Worm (Caenorhabditis elegans) whole organism, L4 larva: ENCODE data around the gene sqst-4.

ENCODE experiments used
- R02D3.7 ChIP-seq: fragments of 150-350 bp; sonication (generic microtip); optimal IDR thresholded peaks from 3 replicates; lab custom pipeline; 2014; ENCODE audit warnings: missing biosample characterization, missing genetic modification characterization
- Y48G9A.11 ChIP-seq: fragments of 200-800 bp; sonication (Bioruptor generic); IDR thresholded peaks from 2 replicates; pipeline ENCODE4 v1.3.6; 2022; ENCODE audit warnings: missing genetic modification reagents, missing genetic modification characterization, missing compliant biosample characterization
- ama-1 ChIP-seq: fragments of 150-350 bp; optimal IDR thresholded peaks from 2 replicates; lab custom pipeline; 2014; ENCODE audit warnings: inconsistent platforms, mixed read lengths
- attf-4 ChIP-seq: sonication (generic microtip); optimal IDR thresholded peaks from 3 replicates; lab custom pipeline; 2017; ENCODE audit warnings: missing biosample characterization, missing genetic modification characterization
- ces-1 ChIP-seq: fragments of 150-350 bp; sonication (generic microtip); optimal IDR thresholded peaks from 4 replicates; lab custom pipeline; 2014; ENCODE audit warnings: missing biosample characterization, missing genetic modification reagents, missing genetic modification characterization
- cey-2 ChIP-seq: sonication (generic microtip); optimal IDR thresholded peaks from 3 replicates; lab custom pipeline; 2017; ENCODE audit warnings: missing genetic modification characterization, mild to moderate bottlenecking, missing compliant biosample characterization, antibody characterized with exemption, borderline replicate concordance; ENCODE audit not compliant: insufficient read depth
- dmd-6 ChIP-seq: fragments of 200-800 bp; sonication (Bioruptor generic); IDR thresholded peaks from 2 replicates; pipeline ENCODE4 v1.3.6; 2022; ENCODE audit warnings: missing genetic modification reagents, missing genetic modification characterization, missing compliant biosample characterization
- dpl-1 ChIP-seq: fragments of 150-350 bp; optimal IDR thresholded peaks from 2 replicates; lab custom pipeline; 2014; ENCODE audit warnings: missing biosample characterization, missing genetic modification reagents, missing genetic modification characterization
- egl-27 ChIP-seq: sonication (generic microtip); optimal IDR thresholded peaks from 3 replicates; lab custom pipeline; 2017; ENCODE audit warnings: missing biosample characterization, missing genetic modification reagents, missing genetic modification characterization
- fos-1 ChIP-seq: fragments of 150-350 bp; optimal IDR thresholded peaks from 2 replicates; lab custom pipeline; 2014; ENCODE audit warnings: missing biosample characterization, missing genetic modification characterization
- lim-7 ChIP-seq: fragments of 200-800 bp; sonication (Bioruptor generic); IDR thresholded peaks from 2 replicates; pipeline ENCODE4 v1.3.6; 2022; ENCODE audit warnings: missing genetic modification characterization, missing compliant biosample characterization
- lin-13 ChIP-seq: fragments of 150-350 bp; optimal IDR thresholded peaks from 2 replicates; lab custom pipeline; 2014; ENCODE audit warnings: missing biosample characterization, missing genetic modification reagents, missing genetic modification characterization
- madf-9 ChIP-seq: fragments of 200-800 bp; sonication (Bioruptor generic); conservative IDR thresholded peaks from 2 replicates; pipeline ENCODE4 v1.3.6; 2022; ENCODE audit warnings: missing genetic modification reagents, missing genetic modification characterization, missing compliant biosample characterization
- mes-2 ChIP-seq: sonication (generic microtip); optimal IDR thresholded peaks from 2 replicates; lab custom pipeline; 2016; ENCODE audit warnings: missing genotype, mild to moderate bottlenecking, missing genetic modification characterization, missing compliant biosample characterization; ENCODE audit not compliant: poor library complexity, severe bottlenecking
- mxl-2 ChIP-seq: fragments of 200-800 bp; sonication (Bioruptor generic); conservative IDR thresholded peaks from 2 replicates; pipeline ENCODE4 v1.3.6; 2022; ENCODE audit warnings: missing genetic modification reagents, missing genetic modification characterization, missing compliant biosample characterization
- nhr-10 ChIP-seq: fragments of 150-350 bp; optimal IDR thresholded peaks from 2 replicates; lab custom pipeline; 2014; ENCODE audit warnings: missing biosample characterization, missing genetic modification characterization
- nhr-111 ChIP-seq: fragments of 200-800 bp; sonication (Bioruptor generic); optimal IDR thresholded peaks from 2 replicates; lab custom pipeline; 2018; ENCODE audit warnings: mild to moderate bottlenecking, missing genetic modification characterization, missing compliant biosample characterization
- nhr-237 ChIP-seq: sonication (generic microtip); optimal IDR thresholded peaks from 2 replicates; lab custom pipeline; 2017; ENCODE audit warnings: missing biosample characterization, missing genetic modification characterization
- nhr-28 ChIP-seq: fragments of 150-350 bp; optimal IDR thresholded peaks from 2 replicates; lab custom pipeline; 2014; ENCODE audit warnings: missing biosample characterization, missing genetic modification characterization
- nhr-6 ChIP-seq: fragments of 150-350 bp; optimal IDR thresholded peaks from 2 replicates; lab custom pipeline; 2014; ENCODE audit warnings: missing biosample characterization, missing genetic modification characterization
- nhr-77 ChIP-seq: fragments of 150-350 bp; optimal IDR thresholded peaks from 2 replicates; lab custom pipeline; 2014; ENCODE audit warnings: missing biosample characterization, missing genetic modification characterization
- pqm-1 ChIP-seq: sonication (generic microtip); optimal IDR thresholded peaks from 2 replicates; lab custom pipeline; 2017; ENCODE audit warnings: missing biosample characterization, missing genetic modification characterization
- saeg-2 ChIP-seq: fragments of 200-800 bp; sonication (Bioruptor generic); IDR thresholded peaks from 2 replicates; pipeline ENCODE4 v1.3.6; 2022; ENCODE audit warnings: missing genetic modification reagents, missing genetic modification characterization, missing compliant biosample characterization
- set-16 ChIP-seq: fragments of 200-800 bp; sonication (Bioruptor generic); IDR thresholded peaks from 2 replicates; pipeline ENCODE4 v1.3.6; 2022; ENCODE audit warnings: missing genetic modification reagents, missing genetic modification characterization, missing compliant biosample characterization
- skn-1 ChIP-seq: fragments of 150-350 bp; optimal IDR thresholded peaks from 2 replicates; lab custom pipeline; 2014; ENCODE audit warnings: missing biosample characterization, missing genetic modification characterization
- snpc-1.2 ChIP-seq: fragments of 200-800 bp; sonication (Bioruptor generic); IDR thresholded peaks from 2 replicates; pipeline ENCODE4 v1.3.6; 2022; ENCODE audit warnings: missing genetic modification reagents, missing genetic modification characterization, missing compliant biosample characterization
- unc-62 ChIP-seq, 3 experiments: fragments of 150-350 bp in 1 of 3; sonication (generic microtip); optimal IDR thresholded peaks in 2 of 3; peaks in 1 of 3; 1 replicate in 1 of 3; 2 replicates in 2 of 3; lab custom pipeline; 2014 to 2017; ENCODE audit warnings: missing biosample characterization in 3 of 3, missing genetic modification characterization in 3 of 3, missing genetic modification reagents in 3 of 3, missing genotype in 1 of 3
- vab-7 ChIP-seq: fragments of 200-800 bp; sonication (Bioruptor generic); IDR thresholded peaks from 2 replicates; pipeline ENCODE4 v1.3.6; 2022; ENCODE audit warnings: missing genetic modification reagents, missing genetic modification characterization, missing compliant biosample characterization
- zfp-2 ChIP-seq: sonication (generic microtip); optimal IDR thresholded peaks from 2 replicates; lab custom pipeline; 2016; ENCODE audit warnings: mild to moderate bottlenecking, missing genetic modification characterization, missing compliant biosample characterization
- ztf-11 ChIP-seq: fragments of 150-350 bp; optimal IDR thresholded peaks from 2 replicates; lab custom pipeline; 2014; ENCODE audit warnings: missing biosample characterization, missing genetic modification characterization

Gene sqst-4

DNA sequence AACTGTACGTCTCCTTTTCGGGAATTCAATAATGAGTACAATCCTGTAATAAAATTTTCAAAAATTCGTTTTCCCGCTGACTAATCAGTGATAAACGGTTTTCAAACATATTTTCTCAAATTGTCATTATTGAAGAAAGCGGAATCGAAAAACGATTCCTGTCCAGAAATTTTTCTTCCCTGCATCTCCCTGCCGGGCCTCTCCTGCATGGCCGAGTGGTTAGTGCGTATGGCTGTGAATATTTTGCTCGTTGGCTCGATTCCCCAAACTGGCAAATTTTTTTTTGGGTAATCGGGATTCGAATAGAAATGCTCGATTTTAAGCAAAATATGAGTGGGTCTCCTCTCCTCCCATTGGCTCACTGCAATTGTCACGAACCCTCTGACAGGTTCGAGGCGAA is 13.6 kb upstream of the sqst-4 start:
- TF ChIP-seq lim-7 = peak; percentile 59; the same call in 1 of the 2 replicates
- TF ChIP-seq dmd-6 (GFP tag; lab: Robert Waterston, UW) = 0 out of 2 replicates have a peak, but pooled peaks have one; percentile 20
- peak; percentile 41; the same call in 1 of the 2 replicates for TF ChIP-seq vab-7 (GFP tag; lab: Robert Waterston, UW)

DNA sequence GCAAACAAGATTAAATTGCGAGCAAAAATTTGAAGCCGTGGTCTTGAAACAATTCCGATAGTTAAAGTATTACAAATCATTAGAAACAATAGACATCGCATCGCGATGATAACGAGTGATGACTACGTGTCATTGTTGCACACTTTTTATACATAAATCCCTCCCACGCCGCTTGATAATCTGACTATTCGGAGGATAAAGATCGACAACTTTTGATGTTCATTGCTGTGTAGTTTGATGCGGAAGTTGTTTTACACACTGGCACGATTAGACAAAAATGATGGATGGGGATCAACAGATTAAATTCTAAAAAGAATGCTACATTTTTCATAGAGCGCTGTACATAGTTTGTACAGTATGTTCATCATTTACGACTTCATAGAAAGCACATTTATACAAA is 9.0 kb upstream of the sqst-4 start, which contains the start of gene T08G3.11:
T08G3.11 (minus strand) TSS at position 101 of the 400 bp plus-strand sequence.
- peak in 1 of 2 experiments; percentile 67 for TF ChIP-seq unc-62 (GFP tag; optimal IDR thresholded peaks at IDR 0.05 in 1 of 2; lab: Kevin White, UChicago)
- TF ChIP-seq unc-62 (tag; optimal IDR thresholded peaks at IDR 0.05; lab: Kevin White, UChicago) = no peak
- no peak for TF ChIP-seq ztf-11 (tag; lab: Kevin White, UChicago)

DNA sequence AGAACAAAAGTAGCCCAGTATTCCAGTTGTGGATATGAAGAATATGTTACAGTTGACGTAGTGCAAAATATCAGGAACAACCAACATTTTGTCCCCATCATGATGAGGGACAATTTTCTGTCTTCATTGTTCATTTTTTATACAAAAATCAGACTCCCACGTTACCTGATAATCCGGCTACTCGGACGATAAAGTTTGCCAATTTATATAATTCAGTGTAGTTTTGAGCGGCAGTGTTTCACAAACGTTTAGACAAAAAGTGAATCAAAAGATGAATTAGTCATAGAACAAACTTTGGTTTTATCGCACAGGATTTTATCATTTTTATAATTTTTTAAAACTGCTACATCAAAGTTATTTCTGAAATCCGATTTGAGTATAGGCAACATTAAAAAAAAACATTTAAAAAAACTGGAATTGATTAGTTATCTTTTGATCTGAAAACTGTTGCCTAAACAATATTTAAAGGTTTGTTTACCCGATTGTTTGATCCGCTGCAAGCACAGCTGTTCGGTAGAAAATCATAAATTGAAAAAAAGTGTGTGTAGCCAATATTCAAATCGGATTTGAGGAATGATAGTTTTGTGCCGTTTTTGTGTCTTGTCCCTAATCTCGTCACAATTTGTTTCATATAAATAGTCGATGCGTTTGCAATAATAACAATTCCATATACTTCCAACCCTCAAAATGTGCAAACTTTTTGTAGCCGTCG is 7.2 kb upstream of the sqst-4 start, which contains the start of the genes F57E7.4 and spig-6:
F57E7.4 (minus strand) TSS at position 101 of the 712 bp plus-strand sequence.
spig-6 (plus strand) TSS at position 662 of the 712 bp plus-strand sequence.
- no peak for TF ChIP-seq attf-4
- peak in 1 of 2 experiments; percentile 68 for TF ChIP-seq unc-62 (GFP tag; optimal IDR thresholded peaks at IDR 0.05 in 1 of 2; lab: Kevin White, UChicago)
- TF ChIP-seq unc-62 (tag; optimal IDR thresholded peaks at IDR 0.05; lab: Kevin White, UChicago) = no peak
- TF ChIP-seq, all 104 proteins: peak for 1

DNA sequence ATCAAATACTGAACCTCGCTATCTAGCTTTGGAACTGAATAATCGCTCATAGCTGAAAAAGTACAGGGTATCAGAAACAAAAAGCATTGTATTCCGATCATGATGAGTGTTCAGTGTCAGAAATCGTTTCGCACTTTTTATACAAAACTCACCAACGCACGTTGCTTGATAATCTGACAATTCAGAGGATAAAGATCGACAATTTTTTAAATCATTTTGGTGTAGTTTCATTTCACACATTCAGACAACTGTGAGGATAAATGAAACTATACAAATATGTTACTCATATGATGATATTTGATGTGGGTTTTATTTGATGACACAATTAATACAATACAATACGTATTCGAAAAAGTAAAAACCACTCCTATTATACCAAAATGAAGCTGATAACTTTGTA is 5.2 kb upstream of the sqst-4 start, which contains the start of gene F57E7.2:
F57E7.2 (minus strand) TSS at position 101 of the 400 bp plus-strand sequence.
- TF ChIP-seq nhr-237 (tag; lab: Kevin White, UChicago) (no peak), saeg-2 (GFP tag; lab: Robert Waterston, UW) (no peak), mes-2 (tag; lab: Kevin White, UChicago) (no peak), nhr-111 (GFP tag; lab: Kevin White, UChicago) (no peak), fos-1 (tag; lab: Kevin White, UChicago) (no peak), egl-27 (tag; lab: Kevin White, UChicago) (no peak), zfp-2 (tag; lab: Kevin White, UChicago) (no peak), madf-9 (no peak), snpc-1.2 (GFP tag; lab: Robert Waterston, UW) (no peak), Y48G9A.11 (no peak), mxl-2 (GFP tag; lab: Robert Waterston, UW) (no peak), nhr-77 (tag; lab: Kevin White, UChicago) (no peak), set-16 (GFP tag; lab: Robert Waterston, UW) (no peak), ces-1 (GFP tag; lab: Kevin White, UChicago) (no peak), pqm-1 (no peak), dpl-1 (GFP tag; lab: Kevin White, UChicago) (no peak), lin-13 (no peak)
- TF ChIP-seq, all 104 proteins: peak for 0

DNA sequence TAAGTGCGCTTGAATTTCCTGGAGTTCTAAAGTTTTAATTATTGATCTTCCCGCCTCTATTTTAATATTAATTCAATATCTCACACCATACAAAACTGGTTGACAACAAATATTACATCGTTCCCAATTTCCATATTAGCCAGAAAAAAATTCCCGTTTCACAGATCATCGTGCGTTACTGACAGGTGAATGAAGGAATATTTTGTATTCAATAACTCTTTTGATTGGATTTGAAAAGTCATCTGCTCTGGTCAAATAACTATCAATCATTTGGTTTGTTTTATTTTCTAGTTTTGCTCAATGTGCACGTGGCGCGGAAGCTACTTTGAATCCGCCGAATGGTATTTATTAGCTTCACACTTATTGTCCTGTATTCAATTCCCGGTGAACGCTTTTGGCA is 4.6 kb upstream of the sqst-4 start, which contains the start of gene srh-139:
srh-139 (plus strand) TSS at position 301 of the 400 bp plus-strand sequence.
- TF ChIP-seq unc-62 (GFP tag; optimal IDR thresholded peaks at IDR 0.05 in 1 of 2; lab: Kevin White, UChicago) (peak in 1 of 2 experiments; percentile 11), unc-62 (tag; optimal IDR thresholded peaks at IDR 0.05; lab: Kevin White, UChicago) (no peak), nhr-10 (tag; lab: Kevin White, UChicago) (no peak)

DNA sequence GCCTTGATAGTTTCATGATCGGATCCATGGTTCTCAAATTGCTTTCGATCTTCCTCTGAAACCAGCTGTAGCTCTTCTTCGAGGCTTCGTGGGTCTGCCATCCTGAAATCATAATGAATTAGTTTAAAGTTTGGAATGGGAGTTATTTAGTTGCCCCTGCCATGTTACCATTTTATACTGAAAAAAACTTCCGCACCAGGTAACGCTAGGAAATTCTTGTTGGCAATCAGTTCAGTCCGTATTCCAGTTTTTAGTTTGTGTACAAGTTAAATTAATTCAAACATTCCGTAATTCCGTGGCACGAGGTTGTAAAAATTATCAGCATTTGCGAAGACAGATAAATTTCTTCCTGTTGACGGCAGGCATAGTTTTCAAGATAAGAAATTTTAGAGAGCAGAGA is 798 bp upstream of the sqst-4 start, which contains the start of gene Y32B12A.5:
Y32B12A.5 (minus strand) TSS at position 101 of the 400 bp plus-strand sequence.
- no peak for TF ChIP-seq cey-2 (tag; lab: Kevin White, UChicago)
- TF ChIP-seq nhr-77 (tag; lab: Kevin White, UChicago) = no peak
- no peak for TF ChIP-seq ama-1 (lab: Kevin White, UChicago)
- no peak for TF ChIP-seq nhr-28 (tag; lab: Kevin White, UChicago)
- no peak for TF ChIP-seq nhr-6
- TF ChIP-seq R02D3.7 (tag; lab: Kevin White, UChicago) = no peak
- TF ChIP-seq dmd-6 (GFP tag; lab: Robert Waterston, UW) = peak; percentile 18; the same call in 1 of the 2 replicates
- TF ChIP-seq skn-1 (tag; lab: Kevin White, UChicago) = no peak
